Worm (Caenorhabditis elegans) whole organism, mixed stage, embryonic: Measurements from ENCODE around the gene srbc-75.

Source experiments
- ceh-39 ChIP-seq: fragments of 150-350 bp; optimal IDR thresholded peaks from 2 replicates; lab custom pipeline; 2014; ENCODE audit warnings: missing biosample characterization, missing genetic modification characterization
- ceh-83 ChIP-seq: fragments of 200-800 bp; sonication (Bioruptor generic); optimal IDR thresholded peaks from 2 replicates; lab custom pipeline; 2018; ENCODE audit warnings: mild to moderate bottlenecking, missing genetic modification characterization, missing compliant biosample characterization
- elt-3 ChIP-seq: fragments of 150-350 bp; optimal IDR thresholded peaks from 2 replicates; lab custom pipeline; 2014; ENCODE audit warnings: missing biosample characterization, missing genetic modification characterization
- flh-1 ChIP-seq: fragments of 200-800 bp; sonication (Bioruptor generic); optimal IDR thresholded peaks from 2 replicates; lab custom pipeline; 2018; ENCODE audit warnings: mild to moderate bottlenecking, missing genetic modification characterization, moderate library complexity, missing compliant biosample characterization
- lin-32 ChIP-seq: fragments of 200-800 bp; sonication (Bioruptor generic); optimal IDR thresholded peaks from 2 replicates; lab custom pipeline; 2018; ENCODE audit warnings: mild to moderate bottlenecking, missing genetic modification characterization, missing compliant biosample characterization
- lsy-2 ChIP-seq: fragments of 150-350 bp; optimal IDR thresholded peaks from 2 replicates; lab custom pipeline; 2014; ENCODE audit warnings: missing biosample characterization, missing genetic modification characterization
- mab-5 ChIP-seq: fragments of 150-350 bp; optimal IDR thresholded peaks from 2 replicates; lab custom pipeline; 2014; ENCODE audit warnings: missing biosample characterization, missing genetic modification characterization
- mep-1 ChIP-seq: fragments of 150-350 bp; optimal IDR thresholded peaks from 2 replicates; lab custom pipeline; 2017; ENCODE audit warnings: missing biosample characterization, missing genetic modification reagents, missing genetic modification characterization, inconsistent platforms
- nhr-12 ChIP-seq: fragments of 150-350 bp; optimal IDR thresholded peaks from 2 replicates; lab custom pipeline; 2014; ENCODE audit warnings: missing biosample characterization, missing genetic modification characterization
- unc-39 ChIP-seq: fragments of 150-350 bp; optimal IDR thresholded peaks from 2 replicates; lab custom pipeline; 2014; ENCODE audit warnings: missing biosample characterization, missing genetic modification characterization
- zip-8 ChIP-seq: fragments of 150-350 bp; optimal IDR thresholded peaks from 2 replicates; lab custom pipeline; 2014; ENCODE audit warnings: missing biosample characterization, missing genetic modification characterization

The srbc-75 gene

DNA sequence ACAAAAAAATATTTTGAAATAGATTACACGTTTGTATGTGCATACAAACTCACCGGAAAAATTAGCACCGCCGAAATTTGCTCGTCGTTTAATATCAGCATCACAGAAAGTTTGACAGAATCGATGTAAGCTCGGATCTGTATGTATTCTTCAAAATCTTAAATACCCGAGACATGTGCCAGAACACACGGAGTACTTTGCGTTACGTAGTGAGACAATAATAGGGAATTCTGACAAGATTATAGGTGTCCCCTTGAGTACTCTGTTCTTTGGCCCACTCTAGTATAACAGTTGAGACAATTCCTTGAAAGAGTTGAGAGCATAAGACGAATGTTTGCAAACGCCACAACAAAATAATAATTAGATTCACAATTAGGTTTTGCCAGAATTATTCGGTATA is 50.0 kb downstream of the srbc-75 start, which contains the start of gene srx-48:
srx-48 (minus strand) TSS at position 101 of the 400 bp plus-strand sequence.
- TF ChIP-seq ceh-83 (GFP tag; lab: Kevin White, UChicago) (no peak), nhr-12 (tag; lab: Kevin White, UChicago) (no peak), flh-1 (GFP tag; lab: Kevin White, UChicago) (no peak), elt-3 (tag; lab: Kevin White, UChicago) (no peak), lin-32 (GFP tag; lab: Kevin White, UChicago) (no peak), unc-39 (tag; lab: Kevin White, UChicago) (no peak), ceh-39 (tag; lab: Kevin White, UChicago) (no peak), lsy-2 (tag; lab: Kevin White, UChicago) (no peak), mab-5 (tag; lab: Kevin White, UChicago) (no peak), mep-1 (no peak), zip-8 (tag; lab: Kevin White, UChicago) (no peak)
- TF ChIP-seq, all 35 proteins: peak for 0
